Worm (Caenorhabditis elegans) whole organism, mixed stage, embryonic: ENCODE data around the gene ndub-11.

Source experiments
- elt-3 ChIP-seq: fragments of 150-350 bp; optimal IDR thresholded peaks from 2 replicates; lab custom pipeline; 2014; ENCODE audit warnings: missing biosample characterization, missing genetic modification characterization
- nhr-76 ChIP-seq: sonication (generic microtip); optimal IDR thresholded peaks from 2 replicates; lab custom pipeline; 2017; ENCODE audit warnings: missing biosample characterization, missing genetic modification characterization

- no peak for TF ChIP-seq elt-3 (tag; lab: Kevin White, UChicago)
- TF ChIP-seq nhr-76 = no peak
These were observed 38.5 kb downstream of the ndub-11 start for ce11 chrIV:8091539-8091938.
